Worm (Caenorhabditis elegans) whole organism, young adult: ENCODE data around the gene arle-14.

Source experiments
- F10E7.11 ChIP-seq: sonication (generic microtip); optimal IDR thresholded peaks from 2 replicates; lab custom pipeline; 2017; ENCODE audit warnings: mild to moderate bottlenecking, missing genetic modification characterization, moderate library complexity, missing compliant biosample characterization
- F37B4.10 ChIP-seq: fragments of 200-800 bp; sonication (Bioruptor generic); IDR thresholded peaks from 2 replicates; pipeline ENCODE4 v1.3.6; 2022; ENCODE audit warnings: missing genetic modification characterization, missing compliant biosample characterization
- F57A8.1 ChIP-seq: fragments of 200-800 bp; sonication (Bioruptor generic); optimal IDR thresholded peaks from 2 replicates; lab custom pipeline; 2018; ENCODE audit warnings: mild to moderate bottlenecking, missing genetic modification characterization, moderate library complexity, missing compliant biosample characterization
- Y67H2A.10 ChIP-seq: fragments of 200-800 bp; sonication (Bioruptor generic); conservative IDR thresholded peaks from 2 replicates; pipeline ENCODE4 v1.3.6; 2022; ENCODE audit warnings: missing genetic modification reagents, missing genetic modification characterization, missing compliant biosample characterization
- ama-1 ChIP-seq, 3 experiments: fragments of 150-350 bp in 1 of 3; sonication (generic microtip) in 2 of 3; optimal IDR thresholded peaks; 2 replicates each; lab custom pipeline; 2014 to 2018; ENCODE audit warnings: missing biosample characterization in 2 of 3, missing genetic modification characterization in 2 of 3, missing genetic modification reagents in 2 of 3
- ccch-3 ChIP-seq: fragments of 200-800 bp; sonication (Bioruptor generic); optimal IDR thresholded peaks from 2 replicates; lab custom pipeline; 2018; ENCODE audit warnings: mild to moderate bottlenecking, missing genetic modification characterization, missing compliant biosample characterization
- hmg-1.2 ChIP-seq: fragments of 200-800 bp; sonication (Bioruptor generic); IDR thresholded peaks from 2 replicates; pipeline ENCODE4 v1.3.6; 2022; ENCODE audit warnings: missing genetic modification reagents, missing genetic modification characterization, missing compliant biosample characterization
- hmg-20 ChIP-seq: fragments of 200-800 bp; sonication (Bioruptor generic); IDR thresholded peaks from 2 replicates; pipeline ENCODE4 v1.3.6; 2022; ENCODE audit warnings: missing genetic modification reagents, missing genetic modification characterization, missing compliant biosample characterization
- hsf-1 ChIP-seq: fragments of 200-800 bp; sonication (Bioruptor generic); IDR thresholded peaks from 2 replicates; pipeline ENCODE4 v1.3.6; 2022; ENCODE audit warnings: missing genetic modification reagents, missing genetic modification characterization, missing compliant biosample characterization
- pha-4 ChIP-seq: fragments of 150-350 bp; sonication (generic microtip); optimal IDR thresholded peaks from 2 replicates; lab custom pipeline; 2014; ENCODE audit warnings: missing biosample characterization, missing genetic modification reagents, missing genetic modification characterization
- snpc-4 ChIP-seq, 5 experiments: fragments of 150-350 bp in 1 of 5; sonication (generic microtip) in 4 of 5; optimal IDR thresholded peaks; 2 replicates each; lab custom pipeline; 2014 to 2018; ENCODE audit warnings: missing genetic modification characterization in 5 of 5, missing biosample characterization in 3 of 5, antibody characterized with exemption in 2 of 5, mild to moderate bottlenecking in 2 of 5, missing compliant biosample characterization in 2 of 5, missing genotype in 2 of 5, moderate library complexity in 2 of 5, missing genetic modification reagents in 1 of 5
- unc-62 ChIP-seq: fragments of 150-350 bp; optimal IDR thresholded peaks from 2 replicates; lab custom pipeline; 2014; ENCODE audit warnings: missing biosample characterization, missing genetic modification reagents, missing genetic modification characterization

- no peak for TF ChIP-seq F57A8.1 (GFP tag; lab: Kevin White, UChicago)
- no peak for TF ChIP-seq hmg-1.2 (GFP tag; lab: Robert Waterston, UW)
- no peak for TF ChIP-seq Y67H2A.10 (GFP tag; lab: Robert Waterston, UW)
- TF ChIP-seq snpc-4 (GFP tag; optimal IDR thresholded peaks at IDR 0.05; lab: Kevin White, UChicago): no peak
- no peak for TF ChIP-seq snpc-4 (tag; optimal IDR thresholded peaks at IDR 0.05; lab: Kevin White, UChicago)
- TF ChIP-seq F37B4.10 (GFP tag; lab: Robert Waterston, UW): no peak
- TF ChIP-seq unc-62: no peak
- no peak for TF ChIP-seq hmg-20 (GFP tag; lab: Robert Waterston, UW)
- TF ChIP-seq pha-4 (tag; lab: Kevin White, UChicago): no peak
- TF ChIP-seq hsf-1 (GFP tag; lab: Robert Waterston, UW): no peak
- TF ChIP-seq F10E7.11 (tag; lab: Kevin White, UChicago): no peak
- TF ChIP-seq ama-1 (optimal IDR thresholded peaks at IDR 0.05; lab: Kevin White, UChicago): peak; percentile 11
- TF ChIP-seq ama-1 (GFP tag; optimal IDR thresholded peaks at IDR 0.05; lab: Kevin White, UChicago): peak in 1 of 2 experiments; percentile 84
- TF ChIP-seq ccch-3 (GFP tag; lab: Kevin White, UChicago): no peak
Observed at ce11 chrIII:5714230-5714983, 21.7 kb downstream of the arle-14 start, which contains the start of gene arf-1.
